Fruit fly (Drosophila melanogaster) whole organism, embryonic: ENCODE results near the gene TrpA1.

Experiments used
- Awh ChIP-seq: fragments of 200-800 bp; sonication (Bioruptor generic); IDR thresholded peaks from 2 replicates; pipeline ENCODE4, ENCODE4 v1.3.6; 2022; ENCODE audit warnings: missing biosample characterization, missing genetic modification characterization
- CG10431 ChIP-seq: fragments of 200-800 bp; sonication (Bioruptor generic); optimal IDR thresholded peaks from 3 replicates; lab custom pipeline; 2018; ENCODE audit warnings: missing biosample characterization, mild to moderate bottlenecking, missing genetic modification characterization
- CG14050 ChIP-seq: fragments of 200-800 bp; sonication (Bioruptor generic); IDR thresholded peaks from 3 replicates; pipeline ENCODE4 v1.3.6; 2022; ENCODE audit warnings: missing biosample characterization, missing genetic modification characterization
- CG15269 ChIP-seq: fragments of 200-800 bp; sonication (Bioruptor generic); optimal IDR thresholded peaks from 2 replicates; lab custom pipeline; 2018; ENCODE audit warnings: missing biosample characterization, mild to moderate bottlenecking, missing genetic modification characterization, moderate library complexity
- CG1602 ChIP-seq: fragments of 200-800 bp; sonication (Bioruptor generic); optimal IDR thresholded peaks from 3 replicates; lab custom pipeline; 2016; ENCODE audit warnings: missing biosample characterization, missing genetic modification characterization
- CG17328 ChIP-seq: fragments of 200-800 bp; sonication (Bioruptor generic); IDR thresholded peaks from 2 replicates; pipeline ENCODE4 v1.3.6; 2022; ENCODE audit warnings: missing biosample characterization, missing genetic modification characterization
- CG17385 ChIP-seq: fragments of 200-800 bp; sonication (Bioruptor generic); optimal IDR thresholded peaks from 3 replicates; lab custom pipeline; 2018; ENCODE audit warnings: missing biosample characterization, mild to moderate bottlenecking, missing genetic modification characterization
- CG18599 ChIP-seq: fragments of 200-800 bp; sonication (Bioruptor generic); optimal IDR thresholded peaks from 3 replicates; lab custom pipeline; 2017; ENCODE audit warnings: missing biosample characterization, missing genetic modification characterization, mild to moderate bottlenecking, moderate library complexity, missing genetic modification reagents
- CG2116 ChIP-seq: fragments of 200-800 bp; sonication (Bioruptor generic); optimal IDR thresholded peaks from 3 replicates; lab custom pipeline; 2018; ENCODE audit warnings: missing biosample characterization, mild to moderate bottlenecking, missing genetic modification characterization
- CG31388 ChIP-seq: fragments of 200-800 bp; sonication (Bioruptor generic); optimal IDR thresholded peaks from 2 replicates; lab custom pipeline; 2016; ENCODE audit warnings: missing biosample characterization, missing genetic modification characterization
- CG31441 ChIP-seq: fragments of 200-800 bp; sonication (Bioruptor generic); IDR thresholded peaks from 2 replicates; pipeline ENCODE4 v1.3.6; 2022; ENCODE audit warnings: missing biosample characterization, missing genetic modification characterization
- CG6175 ChIP-seq: fragments of 200-800 bp; sonication (Bioruptor generic); IDR thresholded peaks from 3 replicates; pipeline ENCODE4 v1.3.6; 2022; ENCODE audit warnings: missing biosample characterization, missing genetic modification characterization
- CG6813 ChIP-seq: fragments of 200-800 bp; sonication (Bioruptor generic); optimal IDR thresholded peaks from 2 replicates; lab custom pipeline; 2017; ENCODE audit warnings: missing biosample characterization, missing genetic modification characterization, mild to moderate bottlenecking, moderate library complexity, missing genetic modification reagents
- CG7271 ChIP-seq: fragments of 200-800 bp; sonication (Bioruptor generic); optimal IDR thresholded peaks from 2 replicates; lab custom pipeline; 2018; ENCODE audit warnings: missing biosample characterization, mild to moderate bottlenecking, missing genetic modification characterization, moderate library complexity
- CG9609 ChIP-seq: fragments of 200-800 bp; sonication (Bioruptor generic); optimal IDR thresholded peaks from 3 replicates; lab custom pipeline; 2016; ENCODE audit warnings: missing biosample characterization, missing genetic modification characterization
- D19B ChIP-seq: fragments of 200-800 bp; sonication (Bioruptor generic); optimal IDR thresholded peaks from 2 replicates; lab custom pipeline; 2017; ENCODE audit warnings: missing biosample characterization, mild to moderate bottlenecking, missing genetic modification characterization
- Doc3 ChIP-seq: fragments of 200-800 bp; sonication (Bioruptor generic); IDR thresholded peaks from 3 replicates; pipeline ENCODE4 v1.3.6; 2022; ENCODE audit warnings: missing biosample characterization, missing genetic modification characterization; ENCODE audit not compliant: partially characterized antibody
- Dref ChIP-seq: fragments of 200-800 bp; sonication (Bioruptor generic); IDR thresholded peaks from 2 replicates; pipeline ENCODE4 v1.3.6; 2022; ENCODE audit warnings: missing biosample characterization, missing genetic modification characterization
- E2f2 ChIP-seq: fragments of 200-800 bp; sonication (Bioruptor generic); IDR thresholded peaks from 2 replicates; pipeline ENCODE4 v1.3.6; 2022; ENCODE audit warnings: missing biosample characterization, missing genetic modification characterization
- Ets97D ChIP-seq: fragments of 200-800 bp; sonication (Bioruptor generic); optimal IDR thresholded peaks from 3 replicates; lab custom pipeline; 2016; ENCODE audit warnings: missing biosample characterization, missing genetic modification characterization
- Fer1 ChIP-seq: fragments of 200-800 bp; sonication (Bioruptor generic); optimal IDR thresholded peaks from 2 replicates; lab custom pipeline; 2017; ENCODE audit warnings: missing biosample characterization, mild to moderate bottlenecking, missing genetic modification characterization
- GATAe ChIP-seq: fragments of 200-800 bp; sonication (Bioruptor generic); conservative IDR thresholded peaks from 2 replicates; pipeline ENCODE4 v1.3.6; 2022; ENCODE audit warnings: missing biosample characterization, missing genetic modification characterization
- Gug ChIP-seq: fragments of 200-800 bp; sonication (Bioruptor generic); IDR thresholded peaks from 4 replicates; pipeline ENCODE4 v1.3.6; 2022; ENCODE audit warnings: missing biosample characterization, missing genetic modification characterization
- Hey ChIP-seq: fragments of 200-800 bp; sonication (Bioruptor generic); optimal IDR thresholded peaks from 3 replicates; lab custom pipeline; 2018; ENCODE audit warnings: missing biosample characterization, mild to moderate bottlenecking, missing genetic modification characterization
- PHDP ChIP-seq: fragments of 200-800 bp; sonication (Bioruptor generic); optimal IDR thresholded peaks from 3 replicates; lab custom pipeline; 2018; ENCODE audit warnings: missing biosample characterization, mild to moderate bottlenecking, missing genetic modification characterization, moderate library complexity
- Spps ChIP-seq: fragments of 200-800 bp; sonication (Bioruptor generic); optimal IDR thresholded peaks from 2 replicates; lab custom pipeline; 2018; ENCODE audit warnings: missing biosample characterization, mild to moderate bottlenecking, missing genetic modification characterization
- bab2 ChIP-seq: fragments of 200-800 bp; sonication (Bioruptor generic); optimal IDR thresholded peaks from 2 replicates; lab custom pipeline; 2016; ENCODE audit warnings: missing biosample characterization, missing genetic modification characterization
- chinmo ChIP-seq: fragments of 200-800 bp; sonication (Bioruptor generic); IDR thresholded peaks from 4 replicates; pipeline ENCODE4 v1.3.6; 2022; ENCODE audit warnings: missing biosample characterization, missing genetic modification characterization; ENCODE audit not compliant: partially characterized antibody
- chm ChIP-seq: fragments of 200-800 bp; sonication (Bioruptor generic); IDR thresholded peaks from 2 replicates; pipeline ENCODE4 v1.3.6; 2022; ENCODE audit warnings: missing biosample characterization, missing genetic modification characterization
- emc ChIP-seq: fragments of 200-800 bp; sonication (Bioruptor generic); optimal IDR thresholded peaks from 2 replicates; lab custom pipeline; 2016; ENCODE audit warnings: missing biosample characterization, missing genetic modification characterization
- exex ChIP-seq: fragments of 200-800 bp; sonication (Bioruptor generic); optimal IDR thresholded peaks from 4 replicates; lab custom pipeline; 2018; ENCODE audit warnings: missing biosample characterization, mild to moderate bottlenecking, missing genetic modification characterization, moderate library complexity
- fd102C ChIP-seq: fragments of 200-800 bp; sonication (Bioruptor generic); optimal IDR thresholded peaks from 2 replicates; lab custom pipeline; 2018; ENCODE audit warnings: missing biosample characterization, mild to moderate bottlenecking, missing genetic modification characterization, moderate library complexity
- gro ChIP-seq: fragments of 200-800 bp; sonication (Bioruptor generic); optimal IDR thresholded peaks from 2 replicates; lab custom pipeline; 2016; ENCODE audit warnings: missing biosample characterization, missing genetic modification characterization
- hkb ChIP-seq, 2 experiments: fragments of 200-800 bp in 1 of 2; fragments of >200 bp in 1 of 2; sonication (Bioruptor generic) in 1 of 2; IDR thresholded peaks in 1 of 2; optimal IDR thresholded peaks in 1 of 2; 2 replicates each; pipeline versions ENCODE4 v1.3.6 to Lab custom; 2017 to 2022; ENCODE audit warnings: missing biosample characterization in 1 of 2, missing genetic modification characterization in 1 of 2
- lab ChIP-seq: fragments of 200-800 bp; sonication (Bioruptor generic); optimal IDR thresholded peaks from 3 replicates; lab custom pipeline; 2017; ENCODE audit warnings: missing biosample characterization, missing genetic modification characterization, mild to moderate bottlenecking, moderate library complexity, missing genetic modification reagents
- mirr ChIP-seq: fragments of 200-800 bp; sonication (Bioruptor generic); optimal IDR thresholded peaks from 3 replicates; lab custom pipeline; 2018; ENCODE audit warnings: missing biosample characterization, mild to moderate bottlenecking, missing genetic modification characterization
- oc ChIP-seq: fragments of 200-800 bp; sonication (Bioruptor generic); optimal IDR thresholded peaks from 2 replicates; lab custom pipeline; 2018; ENCODE audit warnings: missing biosample characterization, mild to moderate bottlenecking, missing genetic modification characterization, moderate library complexity
- odd ChIP-seq: fragments of 200-800 bp; sonication (Bioruptor generic); optimal IDR thresholded peaks from 2 replicates; lab custom pipeline; 2017; ENCODE audit warnings: missing biosample characterization, mild to moderate bottlenecking, missing genetic modification characterization
- pita ChIP-seq: fragments of 200-800 bp; sonication (Bioruptor generic); optimal IDR thresholded peaks from 2 replicates; lab custom pipeline; 2017; ENCODE audit warnings: missing biosample characterization, mild to moderate bottlenecking, missing genetic modification characterization
- sens-2 ChIP-seq: fragments of 200-800 bp; sonication (Bioruptor generic); IDR thresholded peaks from 2 replicates; pipeline ENCODE4 v1.3.6; 2022; ENCODE audit warnings: missing biosample characterization, missing genetic modification characterization
- slou ChIP-seq: fragments of 200-800 bp; sonication (Bioruptor generic); optimal IDR thresholded peaks from 3 replicates; lab custom pipeline; 2016; ENCODE audit warnings: missing biosample characterization, missing genetic modification characterization
- stwl ChIP-seq: fragments of 200-800 bp; sonication (Bioruptor generic); optimal IDR thresholded peaks from 3 replicates; lab custom pipeline; 2018; ENCODE audit warnings: missing biosample characterization, mild to moderate bottlenecking, missing genetic modification characterization, moderate library complexity
- sug ChIP-seq: fragments of 200-800 bp; optimal IDR thresholded peaks from 2 replicates; lab custom pipeline; 2019; ENCODE audit warnings: missing biosample characterization, mild to moderate bottlenecking, missing genetic modification characterization, moderate library complexity
- toy ChIP-seq: fragments of 200-800 bp; sonication (Bioruptor generic); IDR thresholded peaks from 2 replicates; pipeline ENCODE4 v1.3.6; 2022; ENCODE audit warnings: missing biosample characterization, missing genetic modification characterization
- tx ChIP-seq: fragments of 200-800 bp; sonication (Bioruptor generic); optimal IDR thresholded peaks from 2 replicates; lab custom pipeline; 2016; ENCODE audit warnings: missing biosample characterization, missing genetic modification characterization
- vnd ChIP-seq: fragments of 200-800 bp; sonication (Bioruptor generic); IDR thresholded peaks from 3 replicates; pipeline ENCODE4 v1.3.6; 2022; ENCODE audit warnings: missing biosample characterization, missing genetic modification characterization; ENCODE audit not compliant: partially characterized antibody

TrpA1 gene

dm6 chr3L:8949823-8950222, 44.8 kb upstream of the TrpA1 start (continued):
- no peak for TF ChIP-seq D19B (GFP tag; lab: Kevin White, UChicago)
- 0 out of 2 replicates have a peak, but pooled peaks have one; percentile 13 for TF ChIP-seq Awh (GFP tag; lab: Robert Waterston, UW)
- TF ChIP-seq lab (GFP tag; lab: Kevin White, UChicago) = peak; percentile 54
- no peak for TF ChIP-seq CG10431 (GFP tag; lab: Kevin White, UChicago)
- no peak for TF ChIP-seq CG17328 (GFP tag; lab: Robert Waterston, UW)
- TF ChIP-seq CG31388 = no peak
- TF ChIP-seq CG6175 = no peak
- no peak for TF ChIP-seq chm (GFP tag; lab: Robert Waterston, UW)
- TF ChIP-seq chinmo (GFP tag; lab: Robert Waterston, UW) = 0 out of 4 replicates have a peak, but pooled peaks have one; percentile 29
- 0 out of 3 replicates have a peak, but pooled peaks have one; percentile 26 for TF ChIP-seq vnd (GFP tag; lab: Robert Waterston, UW)
- no peak for TF ChIP-seq Spps (tag; lab: Kevin White, UChicago)
- no peak for TF ChIP-seq fd102C (GFP tag; lab: Kevin White, UChicago)
- TF ChIP-seq CG9609 (GFP tag; lab: Kevin White, UChicago) = no peak

- TF ChIP-seq sug (tag; lab: Kevin White, UChicago) (peak; percentile 48), GATAe (peak; percentile 24; the same call in 1 of the 2 replicates), emc (GFP tag; lab: Kevin White, UChicago) (no peak), Hey (tag; lab: Kevin White, UChicago) (peak; percentile 75), exex (tag; lab: Kevin White, UChicago) (peak; percentile 58), lab (GFP tag; lab: Kevin White, UChicago) (peak; percentile 34), toy (GFP tag; lab: Robert Waterston, UW) (no peak), mirr (GFP tag; lab: Kevin White, UChicago) (peak; percentile 80), oc (no peak)
- TF ChIP-seq, all 482 proteins: peak for 6
Measured at dm6 chr3L:8947848-8948494, 43.0 kb upstream of the TrpA1 start.

dm6 chr3L:8939654-8940053, 34.7 kb upstream of the TrpA1 start:
- TF ChIP-seq CG14050 (GFP tag; lab: Robert Waterston, UW) (no peak), Ets97D (GFP tag; lab: Kevin White, UChicago) (peak; percentile 13), Dref (GFP tag; lab: Robert Waterston, UW) (no peak), CG7271 (tag; lab: Kevin White, UChicago) (peak; percentile 77), gro (no peak), slou (GFP tag; lab: Kevin White, UChicago) (no peak), CG1602 (no peak), Doc3 (GFP tag; lab: Robert Waterston, UW) (no peak), CG18599 (GFP tag; lab: Kevin White, UChicago) (no peak), stwl (peak; percentile 58), sens-2 (no peak), Gug (no peak), pita (GFP tag; lab: Kevin White, UChicago) (no peak)

dm6 chr3L:8931916-8932315, 26.9 kb upstream of the TrpA1 start:
- TF ChIP-seq tx (GFP tag; lab: Kevin White, UChicago) (no peak), odd (peak; percentile 40), Ets97D (GFP tag; lab: Kevin White, UChicago) (peak; percentile 89), CG2116 (GFP tag; lab: Kevin White, UChicago) (peak; percentile 6), bab2 (GFP tag; lab: Kevin White, UChicago) (no peak), CG17385 (GFP tag; lab: Kevin White, UChicago) (peak; percentile 29), CG6813 (GFP tag; lab: Kevin White, UChicago) (peak; percentile 13), PHDP (tag; lab: Kevin White, UChicago) (peak; percentile 38), Fer1 (GFP tag; lab: Kevin White, UChicago) (peak; percentile 44), E2f2 (GFP tag; lab: Robert Waterston, UW) (peak; percentile 77), CG31441 (peak; percentile 38; the same call in 1 of the 2 replicates), CG15269 (peak; percentile 13), hkb (optimal IDR thresholded peaks at IDR 0.05; lab: Kevin White, UChicago) (no peak), hkb (GFP tag; IDR thresholded peaks at IDR 0.05; lab: Robert Waterston, UW) (0 out of 2 replicates have a peak, but pooled peaks have one; percentile 22)
